Worm (Caenorhabditis elegans) whole organism, L4 larva: ENCODE measurements around the gene srh-46.

Experiments used
- D1046.2 ChIP-seq: fragments of 200-800 bp; sonication (Bioruptor generic); IDR thresholded peaks from 2 replicates; pipeline ENCODE4 v1.3.6; 2022; ENCODE audit warnings: missing genetic modification characterization, missing compliant biosample characterization
- R02D3.7 ChIP-seq: fragments of 150-350 bp; sonication (generic microtip); optimal IDR thresholded peaks from 3 replicates; lab custom pipeline; 2014; ENCODE audit warnings: missing biosample characterization, missing genetic modification characterization
- T26A8.4 ChIP-seq: fragments of 200-800 bp; sonication (Bioruptor generic); IDR thresholded peaks from 2 replicates; pipeline ENCODE4 v1.3.6; 2022; ENCODE audit warnings: missing genetic modification characterization, missing compliant biosample characterization
- Y105C5A.15 ChIP-seq: fragments of 200-800 bp; sonication (Bioruptor generic); IDR thresholded peaks from 2 replicates; pipeline ENCODE4 v1.3.6; 2022; ENCODE audit warnings: missing genetic modification characterization, missing compliant biosample characterization
- Y5F2A.4 ChIP-seq: fragments of 200-800 bp; sonication (Bioruptor generic); optimal IDR thresholded peaks from 2 replicates; lab custom pipeline; 2018; ENCODE audit warnings: mild to moderate bottlenecking, missing genetic modification characterization, missing compliant biosample characterization
- ceh-20 ChIP-seq: fragments of 200-800 bp; sonication (Bioruptor generic); IDR thresholded peaks from 2 replicates; pipeline ENCODE4 v1.3.6; 2022; ENCODE audit warnings: missing genetic modification reagents, missing genetic modification characterization, missing compliant biosample characterization
- ceh-28 ChIP-seq: fragments of 150-350 bp; optimal IDR thresholded peaks from 2 replicates; lab custom pipeline; 2014; ENCODE audit warnings: missing biosample characterization, missing genetic modification reagents, missing genetic modification characterization
- ceh-44 ChIP-seq: fragments of 200-800 bp; sonication (Bioruptor generic); IDR thresholded peaks from 2 replicates; pipeline ENCODE4 v1.3.6; 2022; ENCODE audit warnings: missing genetic modification reagents, missing genetic modification characterization, missing compliant biosample characterization
- ceh-62 ChIP-seq: sonication (generic microtip); optimal IDR thresholded peaks from 2 replicates; lab custom pipeline; 2017; ENCODE audit warnings: missing biosample characterization, missing genetic modification characterization
- ces-1 ChIP-seq: fragments of 150-350 bp; sonication (generic microtip); optimal IDR thresholded peaks from 4 replicates; lab custom pipeline; 2014; ENCODE audit warnings: missing biosample characterization, missing genetic modification reagents, missing genetic modification characterization
- ctbp-1 ChIP-seq: fragments of 200-800 bp; sonication (Bioruptor generic); IDR thresholded peaks from 2 replicates; pipeline ENCODE4 v1.3.6; 2022; ENCODE audit warnings: missing genetic modification reagents, missing genetic modification characterization, missing compliant biosample characterization
- daf-12 ChIP-seq: fragments of 150-350 bp; optimal IDR thresholded peaks from 2 replicates; lab custom pipeline; 2014; ENCODE audit warnings: missing biosample characterization, missing genetic modification reagents, missing genetic modification characterization
- dmd-6 ChIP-seq: fragments of 200-800 bp; sonication (Bioruptor generic); IDR thresholded peaks from 2 replicates; pipeline ENCODE4 v1.3.6; 2022; ENCODE audit warnings: missing genetic modification reagents, missing genetic modification characterization, missing compliant biosample characterization
- dmd-9 ChIP-seq: fragments of 200-800 bp; sonication (Bioruptor generic); IDR thresholded peaks from 2 replicates; pipeline ENCODE4 v1.3.6; 2022; ENCODE audit warnings: missing genetic modification reagents, missing genetic modification characterization, missing compliant biosample characterization
- dpl-1 ChIP-seq: fragments of 150-350 bp; optimal IDR thresholded peaks from 2 replicates; lab custom pipeline; 2014; ENCODE audit warnings: missing biosample characterization, missing genetic modification reagents, missing genetic modification characterization
- dve-1 ChIP-seq: sonication (generic microtip); optimal IDR thresholded peaks from 2 replicates; lab custom pipeline; 2017; ENCODE audit warnings: antibody characterized with exemption, mild to moderate bottlenecking, missing genetic modification characterization, missing compliant biosample characterization; ENCODE audit not compliant: insufficient read depth
- egl-43 ChIP-seq: fragments of 200-800 bp; sonication (Bioruptor generic); IDR thresholded peaks from 2 replicates; pipeline ENCODE4 v1.3.6; 2022; ENCODE audit warnings: missing genetic modification reagents, missing genetic modification characterization, missing compliant biosample characterization
- fkh-10 ChIP-seq: fragments of 150-350 bp; optimal IDR thresholded peaks from 2 replicates; lab custom pipeline; 2014; ENCODE audit warnings: missing biosample characterization, missing genetic modification reagents, missing genetic modification characterization
- hif-1 ChIP-seq, 2 experiments: sonication (generic microtip); optimal IDR thresholded peaks; 2 replicates each; lab custom pipeline; 2016 to 2017; ENCODE audit warnings: missing compliant biosample characterization in 2 of 2, missing genetic modification characterization in 2 of 2, missing genetic modification reagents in 2 of 2, missing genotype in 2 of 2, mild to moderate bottlenecking in 1 of 2
- hlh-11 ChIP-seq: fragments of 200-800 bp; sonication (Bioruptor generic); optimal IDR thresholded peaks from 2 replicates; lab custom pipeline; 2018; ENCODE audit warnings: mild to moderate bottlenecking, missing genetic modification characterization, missing compliant biosample characterization
- hlh-30 ChIP-seq: sonication (generic microtip); optimal IDR thresholded peaks from 2 replicates; lab custom pipeline; 2017; ENCODE audit warnings: antibody characterized with exemption, mild to moderate bottlenecking, missing genetic modification characterization, missing compliant biosample characterization; ENCODE audit not compliant: insufficient read depth
- hmg-1.1 ChIP-seq: fragments of 200-800 bp; sonication (Bioruptor generic); IDR thresholded peaks from 2 replicates; pipeline ENCODE4 v1.3.6; 2022; ENCODE audit warnings: missing genetic modification reagents, missing genetic modification characterization, missing compliant biosample characterization
- lin-13 ChIP-seq: fragments of 150-350 bp; optimal IDR thresholded peaks from 2 replicates; lab custom pipeline; 2014; ENCODE audit warnings: missing biosample characterization, missing genetic modification reagents, missing genetic modification characterization
- lin-38 ChIP-seq: fragments of 200-800 bp; sonication (Bioruptor generic); IDR thresholded peaks from 2 replicates; pipeline ENCODE4 v1.3.6; 2022; ENCODE audit warnings: missing genetic modification reagents, missing genetic modification characterization, missing compliant biosample characterization
- lir-3 ChIP-seq: sonication (generic microtip); optimal IDR thresholded peaks from 2 replicates; lab custom pipeline; 2016; ENCODE audit warnings: mild to moderate bottlenecking, missing genetic modification characterization, missing compliant biosample characterization
- mdl-1 ChIP-seq, 2 experiments: fragments of 150-350 bp in 1 of 2; sonication (generic microtip) in 1 of 2; optimal IDR thresholded peaks; 2 replicates each; lab custom pipeline; 2014 to 2017; ENCODE audit warnings: missing biosample characterization in 2 of 2, missing genetic modification characterization in 2 of 2
- mes-2 ChIP-seq: sonication (generic microtip); optimal IDR thresholded peaks from 2 replicates; lab custom pipeline; 2016; ENCODE audit warnings: missing genotype, mild to moderate bottlenecking, missing genetic modification characterization, missing compliant biosample characterization; ENCODE audit not compliant: poor library complexity, severe bottlenecking
- mxl-3 ChIP-seq: fragments of 200-800 bp; sonication (Bioruptor generic); optimal IDR thresholded peaks from 2 replicates; lab custom pipeline; 2018; ENCODE audit warnings: mild to moderate bottlenecking, missing genetic modification characterization, missing compliant biosample characterization
- nhr-11 ChIP-seq: fragments of 150-350 bp; optimal IDR thresholded peaks from 2 replicates; lab custom pipeline; 2014; ENCODE audit warnings: missing biosample characterization, missing genetic modification characterization
- nhr-111 ChIP-seq: fragments of 200-800 bp; sonication (Bioruptor generic); optimal IDR thresholded peaks from 2 replicates; lab custom pipeline; 2018; ENCODE audit warnings: mild to moderate bottlenecking, missing genetic modification characterization, missing compliant biosample characterization
- nhr-237 ChIP-seq: sonication (generic microtip); optimal IDR thresholded peaks from 2 replicates; lab custom pipeline; 2017; ENCODE audit warnings: missing biosample characterization, missing genetic modification characterization
- nhr-28 ChIP-seq: fragments of 150-350 bp; optimal IDR thresholded peaks from 2 replicates; lab custom pipeline; 2014; ENCODE audit warnings: missing biosample characterization, missing genetic modification characterization
- nhr-41 ChIP-seq: fragments of 200-800 bp; sonication (Bioruptor generic); IDR thresholded peaks from 2 replicates; pipeline ENCODE4 v1.3.6; 2022; ENCODE audit warnings: missing genetic modification reagents, missing genetic modification characterization, missing compliant biosample characterization
- php-3 ChIP-seq: fragments of 200-800 bp; sonication (Bioruptor generic); IDR thresholded peaks from 2 replicates; pipeline ENCODE4 v1.3.6; 2022; ENCODE audit warnings: missing genetic modification reagents, missing genetic modification characterization, missing compliant biosample characterization
- pqm-1 ChIP-seq: sonication (generic microtip); optimal IDR thresholded peaks from 2 replicates; lab custom pipeline; 2017; ENCODE audit warnings: missing biosample characterization, missing genetic modification characterization
- rbr-2 ChIP-seq: sonication (generic microtip); optimal IDR thresholded peaks from 2 replicates; lab custom pipeline; 2016; ENCODE audit warnings: missing genotype, missing genetic modification characterization, missing compliant biosample characterization
- skn-1 ChIP-seq: fragments of 150-350 bp; optimal IDR thresholded peaks from 2 replicates; lab custom pipeline; 2014; ENCODE audit warnings: missing biosample characterization, missing genetic modification characterization
- snpc-1.2 ChIP-seq: fragments of 200-800 bp; sonication (Bioruptor generic); IDR thresholded peaks from 2 replicates; pipeline ENCODE4 v1.3.6; 2022; ENCODE audit warnings: missing genetic modification reagents, missing genetic modification characterization, missing compliant biosample characterization
- snpc-4 ChIP-seq: fragments of 150-350 bp; optimal IDR thresholded peaks from 2 replicates; lab custom pipeline; 2014; ENCODE audit warnings: missing biosample characterization, missing genetic modification characterization
- spr-3 ChIP-seq: fragments of 200-800 bp; sonication (Bioruptor generic); optimal IDR thresholded peaks from 2 replicates; lab custom pipeline; 2018; ENCODE audit warnings: mild to moderate bottlenecking, missing genetic modification characterization, missing compliant biosample characterization
- tag-97 ChIP-seq: fragments of 200-800 bp; sonication (Bioruptor generic); IDR thresholded peaks from 2 replicates; pipeline ENCODE4 v1.3.6; 2022; ENCODE audit warnings: missing genetic modification characterization, missing compliant biosample characterization
- tra-1 ChIP-seq: fragments of 200-800 bp; sonication (Bioruptor generic); IDR thresholded peaks from 2 replicates; pipeline ENCODE4 v1.3.6; 2022; ENCODE audit warnings: missing genetic modification reagents, missing genetic modification characterization, missing compliant biosample characterization
- unc-130 ChIP-seq: sonication (generic microtip); optimal IDR thresholded peaks from 2 replicates; lab custom pipeline; 2016; ENCODE audit warnings: missing genetic modification reagents, missing genetic modification characterization, missing compliant biosample characterization
- unc-62 ChIP-seq, 3 experiments: fragments of 150-350 bp in 1 of 3; sonication (generic microtip); optimal IDR thresholded peaks in 2 of 3; peaks in 1 of 3; 1 replicate in 1 of 3; 2 replicates in 2 of 3; lab custom pipeline; 2014 to 2017; ENCODE audit warnings: missing biosample characterization in 3 of 3, missing genetic modification characterization in 3 of 3, missing genetic modification reagents in 3 of 3, missing genotype in 1 of 3
- zag-1 ChIP-seq: fragments of 150-350 bp; optimal IDR thresholded peaks from 2 replicates; lab custom pipeline; 2014; ENCODE audit warnings: missing biosample characterization, missing genetic modification characterization
- zfp-2 ChIP-seq: sonication (generic microtip); optimal IDR thresholded peaks from 2 replicates; lab custom pipeline; 2016; ENCODE audit warnings: mild to moderate bottlenecking, missing genetic modification characterization, missing compliant biosample characterization
- zfp-3 ChIP-seq: fragments of 200-800 bp; sonication (Bioruptor generic); conservative IDR thresholded peaks from 2 replicates; pipeline ENCODE4 v1.3.6; 2022; ENCODE audit warnings: missing genetic modification reagents, missing genetic modification characterization, missing compliant biosample characterization
- ztf-11 ChIP-seq: fragments of 150-350 bp; optimal IDR thresholded peaks from 2 replicates; lab custom pipeline; 2014; ENCODE audit warnings: missing biosample characterization, missing genetic modification characterization

Gene srh-46

ce11 chrV:11328613-11329012, 25.9 kb upstream of the srh-46 start:
- TF ChIP-seq D1046.2 (0 out of 2 replicates have a peak, but pooled peaks have one; percentile 42), ceh-44 (GFP tag; lab: Robert Waterston, UW) (peak; percentile 65; the same call in 1 of the 2 replicates), lin-38 (GFP tag; lab: Robert Waterston, UW) (peak; percentile 88)

- TF ChIP-seq pqm-1 (tag; lab: Kevin White, UChicago) = no peak
- no peak for TF ChIP-seq lir-3 (tag; lab: Kevin White, UChicago)
- no peak for TF ChIP-seq zfp-2
- TF ChIP-seq ceh-62 = no peak
- no peak for TF ChIP-seq ceh-28
- TF ChIP-seq skn-1 (tag; lab: Kevin White, UChicago) = no peak
- peak in 1 of 2 experiments; percentile 12 for TF ChIP-seq hif-1 (tag; optimal IDR thresholded peaks at IDR 0.05; lab: Kevin White, UChicago)
- TF ChIP-seq nhr-28 (tag; lab: Kevin White, UChicago) = peak; percentile 43
- TF ChIP-seq dmd-9 (GFP tag; lab: Robert Waterston, UW) = 0 out of 2 replicates have a peak, but pooled peaks have one; percentile 10
- TF ChIP-seq dpl-1 (GFP tag; lab: Kevin White, UChicago) = peak; percentile 54
- no peak for TF ChIP-seq zag-1
- TF ChIP-seq lin-13 (GFP tag; lab: Kevin White, UChicago) = peak; percentile 10
- peak; percentile 56 for TF ChIP-seq dve-1
- TF ChIP-seq T26A8.4 (GFP tag; lab: Robert Waterston, UW) = peak; percentile 65; the same call in 1 of the 2 replicates
- no peak for TF ChIP-seq snpc-4 (tag; lab: Kevin White, UChicago)
- TF ChIP-seq hmg-1.1 = peak; percentile 76
- TF ChIP-seq mdl-1 (tag; optimal IDR thresholded peaks at IDR 0.05; lab: Kevin White, UChicago) = peak in 1 of 2 experiments; percentile 3
- TF ChIP-seq R02D3.7 (tag; lab: Kevin White, UChicago) = no peak
- no peak for TF ChIP-seq Y105C5A.15
- TF ChIP-seq nhr-11 (tag; lab: Kevin White, UChicago) = no peak
- no peak for TF ChIP-seq nhr-111 (GFP tag; lab: Kevin White, UChicago)
- no peak for TF ChIP-seq nhr-237 (tag; lab: Kevin White, UChicago)
- TF ChIP-seq tra-1 (GFP tag; lab: Robert Waterston, UW) = 0 out of 2 replicates have a peak, but pooled peaks have one; percentile 18
- peak; percentile 53; the same call in 1 of the 2 replicates for TF ChIP-seq ceh-44 (GFP tag; lab: Robert Waterston, UW)
- TF ChIP-seq Y5F2A.4 (GFP tag; lab: Kevin White, UChicago) = no peak
- peak; percentile 43 for TF ChIP-seq unc-130
- no peak for TF ChIP-seq tag-97
- no peak for TF ChIP-seq daf-12
- peak; percentile 77 for TF ChIP-seq mxl-3
- TF ChIP-seq fkh-10 (GFP tag; lab: Kevin White, UChicago) = no peak
- peak; percentile 95 for TF ChIP-seq lin-38 (GFP tag; lab: Robert Waterston, UW)
- TF ChIP-seq nhr-41 (GFP tag; lab: Robert Waterston, UW) = no peak
- TF ChIP-seq snpc-1.2 (GFP tag; lab: Robert Waterston, UW) = peak; percentile 62
- TF ChIP-seq hlh-30 (tag; lab: Kevin White, UChicago) = peak; percentile 44
- peak; percentile 72 for TF ChIP-seq dmd-6
- TF ChIP-seq ceh-20 (GFP tag; lab: Robert Waterston, UW) = peak; percentile 75
- peak; percentile 50 for TF ChIP-seq rbr-2 (tag; lab: Kevin White, UChicago)
- TF ChIP-seq unc-62 (GFP tag; optimal IDR thresholded peaks at IDR 0.05 in 1 of 2; lab: Kevin White, UChicago) = peak in 1 of 2 experiments; percentile 56
- TF ChIP-seq unc-62 (tag; optimal IDR thresholded peaks at IDR 0.05; lab: Kevin White, UChicago) = no peak
- no peak for TF ChIP-seq ces-1 (GFP tag; lab: Kevin White, UChicago)
- peak; percentile 64 for TF ChIP-seq hlh-11 (tag; lab: Kevin White, UChicago)
- no peak for TF ChIP-seq zfp-3 (GFP tag; lab: Robert Waterston, UW)
- TF ChIP-seq ctbp-1 (GFP tag; lab: Robert Waterston, UW) = 0 out of 2 replicates have a peak, but pooled peaks have one; percentile 24
- no peak for TF ChIP-seq php-3 (GFP tag; lab: Robert Waterston, UW)
- peak; percentile 84 for TF ChIP-seq mes-2 (tag; lab: Kevin White, UChicago)
- no peak for TF ChIP-seq spr-3
- peak; percentile 66; the same call in 1 of the 2 replicates for TF ChIP-seq egl-43
- TF ChIP-seq ztf-11 (tag; lab: Kevin White, UChicago) = no peak
Measured at ce11 chrV:11326914-11327367, 24.3 kb upstream of the srh-46 start, which contains the start of gene tmed-10. Gene tmed-10 (minus strand): TSS chrV:11326964.
